Worm (Caenorhabditis elegans) whole organism, late embryonic: ENCODE results near the gene F54D5.2.

Source experiments
- F13H6.1 ChIP-seq: sonication (generic microtip); optimal IDR thresholded peaks from 2 replicates; lab custom pipeline; 2016; ENCODE audit warnings: missing genetic modification characterization, missing compliant biosample characterization
- elt-2 ChIP-seq: sonication (generic microtip); optimal IDR thresholded peaks from 2 replicates; lab custom pipeline; 2016; ENCODE audit warnings: missing genetic modification reagents, missing genetic modification characterization, missing compliant biosample characterization
- hlh-30 ChIP-seq: sonication (generic microtip); optimal IDR thresholded peaks from 2 replicates; lab custom pipeline; 2017; ENCODE audit warnings: antibody characterized with exemption, missing genetic modification characterization, missing compliant biosample characterization; ENCODE audit not compliant: insufficient read depth
- lim-6 ChIP-seq: sonication (generic microtip); optimal IDR thresholded peaks from 2 replicates; lab custom pipeline; 2016; ENCODE audit warnings: missing genetic modification characterization, missing compliant biosample characterization
- nfya-1 ChIP-seq: sonication (generic microtip); optimal IDR thresholded peaks from 2 replicates; lab custom pipeline; 2017; ENCODE audit warnings: missing genetic modification characterization, mild to moderate bottlenecking, missing compliant biosample characterization, antibody characterized with exemption, moderate library complexity
- pha-4 ChIP-seq: fragments of 150-350 bp; optimal IDR thresholded peaks from 2 replicates; lab custom pipeline; 2018; ENCODE audit warnings: missing biosample characterization, missing genetic modification reagents, missing genetic modification characterization
- tbx-2 ChIP-seq: sonication (generic microtip); optimal IDR thresholded peaks from 2 replicates; lab custom pipeline; 2016; ENCODE audit warnings: missing genetic modification characterization, missing compliant biosample characterization
- unc-55 ChIP-seq: sonication (generic microtip); optimal IDR thresholded peaks from 2 replicates; lab custom pipeline; 2017; ENCODE audit warnings: missing biosample characterization, missing genetic modification reagents, missing genetic modification characterization

ce11 chrII:11544714-11545113 lies 28.3 kb upstream of the F54D5.2 start, which contains the start of gene F54D5.9:
- no peak for TF ChIP-seq lim-6 (tag; lab: Kevin White, UChicago)
- TF ChIP-seq pha-4 (tag; lab: Kevin White, UChicago): no peak
- TF ChIP-seq tbx-2 (tag; lab: Kevin White, UChicago): no peak
- TF ChIP-seq F13H6.1 (tag; lab: Kevin White, UChicago): no peak
- TF ChIP-seq unc-55: no peak
- TF ChIP-seq nfya-1 (tag; lab: Kevin White, UChicago): no peak
- TF ChIP-seq hlh-30: no peak
- TF ChIP-seq elt-2 (tag; lab: Kevin White, UChicago): no peak
